Worm (Caenorhabditis elegans): Measurements from ENCODE around the gene nol-6.

DNA sequence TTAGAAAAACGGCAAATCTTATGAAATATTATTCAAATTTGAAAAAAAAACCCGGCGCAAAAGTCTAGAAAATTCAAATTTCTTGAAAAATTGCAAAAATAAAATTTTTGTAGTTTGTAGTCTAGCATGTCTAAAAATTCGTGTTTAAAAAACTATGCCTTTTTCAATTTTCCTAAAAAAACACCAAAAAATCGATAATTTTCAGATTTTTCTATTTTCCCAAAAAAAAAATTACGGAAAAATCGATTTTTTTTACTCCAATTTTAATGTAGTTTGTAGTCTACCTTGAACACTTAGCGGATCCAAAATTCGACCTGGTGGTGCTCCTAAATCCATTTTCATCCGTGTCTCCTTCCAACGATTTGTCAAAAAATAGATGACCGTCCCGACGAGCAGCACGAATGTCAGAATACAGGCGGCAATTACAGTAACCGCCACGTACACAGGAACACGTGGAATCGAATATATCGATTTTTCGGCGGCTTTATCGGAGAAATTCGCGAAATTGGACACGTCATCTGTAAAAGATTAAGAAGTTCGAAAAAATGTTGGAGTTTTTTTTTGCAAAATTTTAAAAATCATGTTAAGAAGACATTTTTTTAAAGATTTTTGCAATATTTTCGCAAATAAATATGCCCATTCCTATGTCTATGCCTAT is 16.4 kb downstream of the nol-6 start:
- TF ChIP-seq med-1 (GFP tag; optimal IDR thresholded peaks at IDR 0.05; ENCODE audit: insufficient read depth), result no peak
- no peak for TF ChIP-seq flt-1 (GFP tag; IDR thresholded peaks at IDR 0.05)
- no peak for TF ChIP-seq ref-1 (GFP tag; conservative IDR thresholded peaks at IDR 0.05)
- no peak for TF ChIP-seq cog-1 (tag; optimal IDR thresholded peaks at IDR 0.05)

Data from whole organism, midembryonic.